Comparison of ENCODE assay signal across 1 fruit fly cellular context in the genomic region with DNA sequence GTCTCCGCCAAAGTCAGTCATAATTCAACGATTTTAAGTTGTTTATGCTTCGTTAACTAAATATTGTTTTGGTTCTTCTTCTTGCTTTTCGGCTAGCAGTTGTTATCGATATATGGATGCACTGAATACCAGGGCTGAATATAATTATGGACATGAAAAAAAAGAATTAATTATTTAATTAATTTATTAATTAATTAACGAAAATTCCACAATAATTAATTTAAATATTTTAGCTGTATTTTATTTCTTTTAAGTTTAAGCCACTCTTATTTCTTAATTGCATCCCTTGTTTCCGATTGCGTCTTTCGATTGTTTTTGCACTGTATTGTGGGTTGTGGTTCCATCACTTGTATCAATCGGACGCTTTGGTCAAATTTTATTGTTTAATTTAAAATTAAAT.
TF ChIP-seq lines count a peak whose summit lies in the region.

A gene (minus strand): TSS at position 112 of the 400 bp plus-strand sequence.
A gene (plus strand): TSS at position 326 of the 400 bp plus-strand sequence.

TF ChIP-seq in whole organism, embryonic, 481 proteins besides CTCF, POLR2A, EP300 and RAD21 (continued from another document and continues in another):
- TF ChIP-seq CG11456 (GFP tag; IDR thresholded peaks at IDR 0.05; lab: Robert Waterston, UW) = no peak
- no peak; the same call in 1 of the 3 replicates for TF ChIP-seq H15 (GFP tag; IDR thresholded peaks at IDR 0.05; lab: Robert Waterston, UW)
- TF ChIP-seq chn (GFP tag; optimal IDR thresholded peaks at IDR 0.05; lab: Kevin White, UChicago) = peak; percentile 63
- no peak for TF ChIP-seq Stat92E (GFP tag; optimal IDR thresholded peaks at IDR 0.05; lab: Kevin White, UChicago)
- peak; percentile 26 for TF ChIP-seq CG17912 (GFP tag; optimal IDR thresholded peaks at IDR 0.05; lab: Kevin White, UChicago)
- peak; percentile 67 for TF ChIP-seq CG8765 (GFP tag; IDR thresholded peaks at IDR 0.05; lab: Robert Waterston, UW)
- TF ChIP-seq bigmax (GFP tag; optimal IDR thresholded peaks at IDR 0.05; lab: Kevin White, UChicago) = no peak
- TF ChIP-seq jigr1 (GFP tag; IDR thresholded peaks at IDR 0.05; lab: Robert Waterston, UW) = peak; percentile 28; the same call in 1 of the 3 replicates
- TF ChIP-seq CG18599 (GFP tag; optimal IDR thresholded peaks at IDR 0.05; lab: Kevin White, UChicago) = peak; percentile 91
- TF ChIP-seq Rfx (GFP tag; IDR thresholded peaks at IDR 0.05; lab: Robert Waterston, UW) = no peak
- TF ChIP-seq Asciz (GFP tag; optimal IDR thresholded peaks at IDR 0.05; lab: Kevin White, UChicago) = peak; percentile 71
- no peak for TF ChIP-seq dati (GFP tag; IDR thresholded peaks at IDR 0.05; lab: Robert Waterston, UW)
- peak; percentile 92 for TF ChIP-seq CG18262 (tag; optimal IDR thresholded peaks at IDR 0.05; lab: Kevin White, UChicago)
- no peak for TF ChIP-seq CG1024 (GFP tag; IDR thresholded peaks at IDR 0.05; lab: Robert Waterston, UW)
- peak; percentile 95 for TF ChIP-seq CG17361 (GFP tag; IDR thresholded peaks at IDR 0.05; lab: Robert Waterston, UW)
- peak; percentile 38 for TF ChIP-seq MESR4 (GFP tag; optimal IDR thresholded peaks at IDR 0.05; lab: Kevin White, UChicago)
- TF ChIP-seq D (optimal IDR thresholded peaks at IDR 0.05; lab: Kevin White, UChicago) = no peak
- TF ChIP-seq D (GFP tag; optimal IDR thresholded peaks at IDR 0.05; lab: Kevin White, UChicago) = peak; percentile 38
- TF ChIP-seq abd-A (tag; optimal IDR thresholded peaks at IDR 0.05; lab: Kevin White, UChicago) = no peak
- no peak for TF ChIP-seq CG8478 (optimal IDR thresholded peaks at IDR 0.05; lab: Kevin White, UChicago)
- peak; percentile 72 for TF ChIP-seq vfl (GFP tag; optimal IDR thresholded peaks at IDR 0.05; lab: Kevin White, UChicago)
- no peak for TF ChIP-seq CG10565 (GFP tag; optimal IDR thresholded peaks at IDR 0.05; lab: Kevin White, UChicago)
- peak; percentile 96 for TF ChIP-seq CG13424 (tag; optimal IDR thresholded peaks at IDR 0.05; lab: Kevin White, UChicago)
- no peak for TF ChIP-seq Sox100B (GFP tag; optimal IDR thresholded peaks at IDR 0.05; lab: Kevin White, UChicago)
- no peak for TF ChIP-seq sc (optimal IDR thresholded peaks at IDR 0.05; lab: Kevin White, UChicago)
- peak; percentile 84 for TF ChIP-seq sc (GFP tag; optimal IDR thresholded peaks at IDR 0.05; lab: Kevin White, UChicago)
- TF ChIP-seq CG42726 (GFP tag; IDR thresholded peaks at IDR 0.05; lab: Robert Waterston, UW; ENCODE audit: partially characterized antibody) = 0 out of 2 replicates have a peak, but pooled peaks have one; percentile 57
- peak; percentile 89 for TF ChIP-seq CG9215 (GFP tag; IDR thresholded peaks at IDR 0.05; lab: Robert Waterston, UW)
- TF ChIP-seq CG7786 (GFP tag; optimal IDR thresholded peaks at IDR 0.05; lab: Kevin White, UChicago) = peak; percentile 47
- peak; percentile 33 for TF ChIP-seq ewg (GFP tag; optimal IDR thresholded peaks at IDR 0.05; lab: Kevin White, UChicago)
- TF ChIP-seq Doc3 (GFP tag; IDR thresholded peaks at IDR 0.05; lab: Robert Waterston, UW; ENCODE audit: partially characterized antibody) = peak; percentile 59; the same call in 1 of the 3 replicates
- peak; percentile 62; the same call in 1 of the 2 replicates for TF ChIP-seq ham (GFP tag; IDR thresholded peaks at IDR 0.05; lab: Robert Waterston, UW)
- TF ChIP-seq tup (GFP tag; optimal IDR thresholded peaks at IDR 0.05; lab: Kevin White, UChicago) = no peak
- peak; percentile 10 for TF ChIP-seq CG1647 (GFP tag; optimal IDR thresholded peaks at IDR 0.05; lab: Kevin White, UChicago)
- TF ChIP-seq tap (tag; optimal IDR thresholded peaks at IDR 0.05; lab: Kevin White, UChicago) = no peak
- TF ChIP-seq hkb (optimal IDR thresholded peaks at IDR 0.05; lab: Kevin White, UChicago) = no peak
- no peak for TF ChIP-seq hkb (GFP tag; IDR thresholded peaks at IDR 0.05; lab: Robert Waterston, UW)
- peak; percentile 13 for TF ChIP-seq mirr (GFP tag; optimal IDR thresholded peaks at IDR 0.05; lab: Kevin White, UChicago)
- peak; percentile 31; the same call in 1 of the 2 replicates for TF ChIP-seq danr (GFP tag; IDR thresholded peaks at IDR 0.05; lab: Robert Waterston, UW)
- 0 out of 2 replicates have a peak, but pooled peaks have one; percentile 35 for TF ChIP-seq Taf1 (GFP tag; IDR thresholded peaks at IDR 0.05; lab: Robert Waterston, UW)
- peak in 1 of 2 experiments; percentile 56 for TF ChIP-seq Pdp1 (GFP tag; optimal IDR thresholded peaks at IDR 0.05; lab: Kevin White, UChicago)
- no peak for TF ChIP-seq hth (optimal IDR thresholded peaks at IDR 0.05; lab: Kevin White, UChicago)
- peak; percentile 58; the same call in 1 of the 2 replicates for TF ChIP-seq gt (GFP tag; IDR thresholded peaks at IDR 0.05; lab: Robert Waterston, UW)
- peak; percentile 38; the same call in 1 of the 3 replicates for TF ChIP-seq CG6175 (GFP tag; IDR thresholded peaks at IDR 0.05; lab: Robert Waterston, UW)
- TF ChIP-seq CG3838 (GFP tag; optimal IDR thresholded peaks at IDR 0.05; lab: Kevin White, UChicago) = no peak
- peak; percentile 49 for TF ChIP-seq CG34376 (GFP tag; optimal IDR thresholded peaks at IDR 0.05; lab: Kevin White, UChicago)
- TF ChIP-seq crp (GFP tag; optimal IDR thresholded peaks at IDR 0.05; lab: Kevin White, UChicago) = peak in 1 of 2 experiments; percentile 3
- peak; percentile 71 for TF ChIP-seq CG4328 (GFP tag; optimal IDR thresholded peaks at IDR 0.05; lab: Kevin White, UChicago)
- TF ChIP-seq B-H2 (GFP tag; optimal IDR thresholded peaks at IDR 0.05; lab: Kevin White, UChicago) = peak; percentile 44
- no peak for TF ChIP-seq Jarid2 (GFP tag; optimal IDR thresholded peaks at IDR 0.05; lab: Kevin White, UChicago)
- TF ChIP-seq HLH54F (GFP tag; optimal IDR thresholded peaks at IDR 0.05; lab: Kevin White, UChicago) = peak; percentile 28
- TF ChIP-seq CG1602 (GFP tag; optimal IDR thresholded peaks at IDR 0.05; lab: Kevin White, UChicago) = peak; percentile 92
- TF ChIP-seq Atf6 (GFP tag; IDR thresholded peaks at IDR 0.05; lab: Robert Waterston, UW) = no peak
- TF ChIP-seq dan (GFP tag; IDR thresholded peaks at IDR 0.05; lab: Robert Waterston, UW) = peak; percentile 62; the same call in 1 of the 2 replicates
- peak; percentile 83 for TF ChIP-seq CG10267 (tag; optimal IDR thresholded peaks at IDR 0.05; lab: Kevin White, UChicago)
- no peak for TF ChIP-seq pita (GFP tag; optimal IDR thresholded peaks at IDR 0.05; lab: Kevin White, UChicago)
- TF ChIP-seq CG32532 (GFP tag; IDR thresholded peaks at IDR 0.05; lab: Robert Waterston, UW) = peak; percentile 95
- no peak for TF ChIP-seq lmd (GFP tag; IDR thresholded peaks at IDR 0.05; lab: Robert Waterston, UW)
- TF ChIP-seq maf-S (GFP tag; optimal IDR thresholded peaks at IDR 0.05; lab: Kevin White, UChicago) = no peak
- TF ChIP-seq zfh1 (GFP tag; IDR thresholded peaks at IDR 0.05; lab: Robert Waterston, UW) = no peak
- TF ChIP-seq CG14710 (tag; optimal IDR thresholded peaks at IDR 0.05; lab: Kevin White, UChicago) = peak; percentile 96
- TF ChIP-seq Gug (GFP tag; IDR thresholded peaks at IDR 0.05; lab: Robert Waterston, UW) = peak; percentile 87
- peak; percentile 54 for TF ChIP-seq CG11696 (GFP tag; IDR thresholded peaks at IDR 0.05; lab: Robert Waterston, UW)
- no peak for TF ChIP-seq tgo (GFP tag; IDR thresholded peaks at IDR 0.05; lab: Robert Waterston, UW)
- no peak for TF ChIP-seq CG13624 (GFP tag; optimal IDR thresholded peaks at IDR 0.05; lab: Kevin White, UChicago)
- peak; percentile 69 for TF ChIP-seq YL-1 (GFP tag; optimal IDR thresholded peaks at IDR 0.05; lab: Kevin White, UChicago)
- TF ChIP-seq so (GFP tag; IDR thresholded peaks at IDR 0.05; lab: Robert Waterston, UW) = no peak
- peak; percentile 78 for TF ChIP-seq CG7556 (GFP tag; optimal IDR thresholded peaks at IDR 0.05; lab: Kevin White, UChicago)
- TF ChIP-seq CG9817 (tag; optimal IDR thresholded peaks at IDR 0.05; lab: Kevin White, UChicago) = peak; percentile 29
- TF ChIP-seq Dref (GFP tag; IDR thresholded peaks at IDR 0.05; lab: Robert Waterston, UW) = peak; percentile 76
- TF ChIP-seq chm (GFP tag; IDR thresholded peaks at IDR 0.05; lab: Robert Waterston, UW) = peak; percentile 67
- peak; percentile 69 for TF ChIP-seq CG12219 (GFP tag; optimal IDR thresholded peaks at IDR 0.05; lab: Kevin White, UChicago)
- no peak for TF ChIP-seq ash1 (GFP tag; optimal IDR thresholded peaks at IDR 0.05; lab: Kevin White, UChicago)
- TF ChIP-seq CG6254 (GFP tag; optimal IDR thresholded peaks at IDR 0.05; lab: Kevin White, UChicago) = peak; percentile 75
- TF ChIP-seq slp2 (GFP tag; optimal IDR thresholded peaks at IDR 0.05; lab: Kevin White, UChicago) = no peak
- TF ChIP-seq ab (GFP tag; optimal IDR thresholded peaks at IDR 0.05; lab: Kevin White, UChicago) = peak; percentile 26
- TF ChIP-seq cg (GFP tag; optimal IDR thresholded peaks at IDR 0.05; lab: Kevin White, UChicago) = no peak
- TF ChIP-seq Hmx (GFP tag; optimal IDR thresholded peaks at IDR 0.05; lab: Kevin White, UChicago) = no peak
- peak; percentile 62 for TF ChIP-seq CG10543 (GFP tag; optimal IDR thresholded peaks at IDR 0.05; lab: Kevin White, UChicago)
- TF ChIP-seq sug (tag; optimal IDR thresholded peaks at IDR 0.05; lab: Kevin White, UChicago) = peak; percentile 68
- peak; percentile 93 for TF ChIP-seq CG17359 (tag; optimal IDR thresholded peaks at IDR 0.05; lab: Kevin White, UChicago)
- TF ChIP-seq bcd (GFP tag; optimal IDR thresholded peaks at IDR 0.05; lab: Kevin White, UChicago) = peak; percentile 58
- no peak for TF ChIP-seq corto (GFP tag; optimal IDR thresholded peaks at IDR 0.05; lab: Kevin White, UChicago)
- TF ChIP-seq tio (GFP tag; optimal IDR thresholded peaks at IDR 0.05; lab: Kevin White, UChicago) = no peak
- no peak for TF ChIP-seq HLH3B (GFP tag; IDR thresholded peaks at IDR 0.05; lab: Robert Waterston, UW)
- TF ChIP-seq sqz (GFP tag; optimal IDR thresholded peaks at IDR 0.05; lab: Kevin White, UChicago) = no peak
- peak; percentile 68 for TF ChIP-seq twi (tag; optimal IDR thresholded peaks at IDR 0.05; lab: Kevin White, UChicago)
- no peak for TF ChIP-seq CG18476 (GFP tag; optimal IDR thresholded peaks at IDR 0.05; lab: Kevin White, UChicago)
- TF ChIP-seq HmgZ (tag; optimal IDR thresholded peaks at IDR 0.05; lab: Kevin White, UChicago) = peak; percentile 84
- no peak for TF ChIP-seq her (GFP tag; optimal IDR thresholded peaks at IDR 0.05; lab: Kevin White, UChicago)
- TF ChIP-seq bab2 (GFP tag; optimal IDR thresholded peaks at IDR 0.05; lab: Kevin White, UChicago) = no peak
- TF ChIP-seq CG9437 (GFP tag; optimal IDR thresholded peaks at IDR 0.05; lab: Kevin White, UChicago) = peak; percentile 78
- TF ChIP-seq CG5953 (GFP tag; IDR thresholded peaks at IDR 0.05; lab: Robert Waterston, UW) = no peak
- peak; percentile 93 for TF ChIP-seq gcm (GFP tag; optimal IDR thresholded peaks at IDR 0.05; lab: Kevin White, UChicago)
- peak; percentile 90 for TF ChIP-seq CG14667 (GFP tag; IDR thresholded peaks at IDR 0.05; lab: Robert Waterston, UW)
- TF ChIP-seq cas (GFP tag; IDR thresholded peaks at IDR 0.05; lab: Robert Waterston, UW) = no peak
- TF ChIP-seq eve (GFP tag; optimal IDR thresholded peaks at IDR 0.05; lab: Kevin White, UChicago) = no peak
- no peak for TF ChIP-seq CG1792 (GFP tag; optimal IDR thresholded peaks at IDR 0.05; lab: Kevin White, UChicago)
- TF ChIP-seq az2 (GFP tag; optimal IDR thresholded peaks at IDR 0.05; lab: Kevin White, UChicago) = peak; percentile 70
- no peak for TF ChIP-seq ems (GFP tag; optimal IDR thresholded peaks at IDR 0.05; lab: Kevin White, UChicago)
- no peak for TF ChIP-seq CG11247 (GFP tag; IDR thresholded peaks at IDR 0.05; lab: Robert Waterston, UW)
- peak; percentile 81 for TF ChIP-seq CG2202 (tag; optimal IDR thresholded peaks at IDR 0.05; lab: Kevin White, UChicago)
- TF ChIP-seq MBD-R2 (GFP tag; IDR thresholded peaks at IDR 0.05; lab: Robert Waterston, UW) = peak; percentile 78
- TF ChIP-seq Dbx (GFP tag; IDR thresholded peaks at IDR 0.05; lab: Robert Waterston, UW) = no peak
- TF ChIP-seq z (GFP tag; IDR thresholded peaks at IDR 0.05; lab: Robert Waterston, UW) = no peak
- no peak for TF ChIP-seq Lim3 (GFP tag; IDR thresholded peaks at IDR 0.05; lab: Robert Waterston, UW)
- peak; percentile 87 for TF ChIP-seq Spps (tag; optimal IDR thresholded peaks at IDR 0.05; lab: Kevin White, UChicago)
- TF ChIP-seq Six4 (GFP tag; optimal IDR thresholded peaks at IDR 0.05; lab: Kevin White, UChicago) = peak; percentile 70
- TF ChIP-seq CG7372 (GFP tag; IDR thresholded peaks at IDR 0.05; lab: Robert Waterston, UW) = peak; percentile 80
- peak; percentile 63 for TF ChIP-seq MTF-1 (GFP tag; optimal IDR thresholded peaks at IDR 0.05; lab: Kevin White, UChicago; ENCODE audit: borderline replicate concordance)
- TF ChIP-seq ase (GFP tag; IDR thresholded peaks at IDR 0.05; lab: Robert Waterston, UW) = peak; percentile 81; the same call in 2 of the 3 replicates
- no peak for TF ChIP-seq sr (GFP tag; IDR thresholded peaks at IDR 0.05; lab: Robert Waterston, UW)
- no peak for TF ChIP-seq Abd-B (GFP tag; optimal IDR thresholded peaks at IDR 0.05; lab: Kevin White, UChicago)
- peak; percentile 40 for TF ChIP-seq CG6813 (GFP tag; optimal IDR thresholded peaks at IDR 0.05; lab: Kevin White, UChicago)
- peak; percentile 56; the same call in 1 of the 3 replicates for TF ChIP-seq otp (GFP tag; IDR thresholded peaks at IDR 0.05; lab: Robert Waterston, UW)
- no peak for TF ChIP-seq insv (GFP tag; optimal IDR thresholded peaks at IDR 0.05; lab: Kevin White, UChicago)
- TF ChIP-seq gsb (GFP tag; IDR thresholded peaks at IDR 0.05; lab: Robert Waterston, UW) = peak; percentile 63
- TF ChIP-seq Hsf (GFP tag; optimal IDR thresholded peaks at IDR 0.05; lab: Kevin White, UChicago) = no peak
- peak; percentile 95 for TF ChIP-seq CG14014 (GFP tag; IDR thresholded peaks at IDR 0.05; lab: Robert Waterston, UW)
- TF ChIP-seq Dip2 (GFP tag; IDR thresholded peaks at IDR 0.05; lab: Robert Waterston, UW) = no peak
- peak; percentile 41 for TF ChIP-seq gro (GFP tag; optimal IDR thresholded peaks at IDR 0.05; lab: Kevin White, UChicago)
- peak; percentile 90 for TF ChIP-seq CG12659 (GFP tag; optimal IDR thresholded peaks at IDR 0.05; lab: Kevin White, UChicago)
- TF ChIP-seq Poxn (GFP tag; IDR thresholded peaks at IDR 0.05; lab: Robert Waterston, UW) = no peak
- TF ChIP-seq CG1233 (GFP tag; optimal IDR thresholded peaks at IDR 0.05; lab: Kevin White, UChicago) = peak; percentile 81
- peak; percentile 95 for TF ChIP-seq Sry-δ (GFP tag; optimal IDR thresholded peaks at IDR 0.05; lab: Kevin White, UChicago)
- TF ChIP-seq CG3847 (GFP tag; IDR thresholded peaks at IDR 0.05; lab: Robert Waterston, UW) = no peak
- peak; percentile 15 for TF ChIP-seq CG9727 (GFP tag; optimal IDR thresholded peaks at IDR 0.05; lab: Kevin White, UChicago)
- TF ChIP-seq CG15269 (tag; optimal IDR thresholded peaks at IDR 0.05; lab: Kevin White, UChicago) = no peak
